Worm (Caenorhabditis elegans) whole organism, L4/young adult: ENCODE data around the gene srd-8.

ENCODE experiments used
- W03F9.2 ChIP-seq: fragments of 150-350 bp; optimal IDR thresholded peaks from 2 replicates; lab custom pipeline; 2014; ENCODE audit warnings: missing biosample characterization, missing genetic modification characterization
- dao-5 ChIP-seq: sonication (generic microtip); optimal IDR thresholded peaks from 2 replicates; lab custom pipeline; 2016; ENCODE audit warnings: missing genotype, missing genetic modification characterization, moderate library complexity, missing compliant biosample characterization
- him-1 ChIP-seq: sonication (generic microtip); optimal IDR thresholded peaks from 2 replicates; lab custom pipeline; 2016; ENCODE audit warnings: missing genotype, missing genetic modification reagents, missing genetic modification characterization, missing compliant biosample characterization

ce11 chrIV:5659461-5659860, 14.0 kb upstream of the srd-8 start:
- TF ChIP-seq W03F9.2 (tag; lab: Kevin White, UChicago) (no peak), dao-5 (tag; lab: Kevin White, UChicago) (no peak), him-1 (tag; lab: Kevin White, UChicago) (no peak)
